Fruit fly (Drosophila melanogaster): ENCODE results near the gene hay.

dm6 chr3L:10626199-10626598 lies 4.7 kb upstream of the hay start, which contains the start of gene CG34238:
- TF ChIP-seq Hr39 (GFP tag; optimal IDR thresholded peaks at IDR 0.05) (no peak), OdsH (GFP tag; optimal IDR thresholded peaks at IDR 0.05) (no peak), CG16779 (tag; optimal IDR thresholded peaks at IDR 0.05) (no peak), dac (GFP tag; optimal IDR thresholded peaks at IDR 0.05) (no peak), Ets96B (tag; optimal IDR thresholded peaks at IDR 0.05) (no peak), CG3919 (GFP tag; optimal IDR thresholded peaks at IDR 0.05) (no peak), CG6854 (GFP tag; optimal IDR thresholded peaks at IDR 0.05) (no peak), ss (GFP tag; optimal IDR thresholded peaks at IDR 0.05) (no peak), Met (GFP tag; optimal IDR thresholded peaks at IDR 0.05) (no peak), Eip78C (GFP tag) (no peak)
